Worm (Caenorhabditis elegans): Measurements from ENCODE around the gene F59B10.5.
A peak's percentile ranks its signal among the peaks of the same experiment; 100 is the strongest.

Gene F59B10.5

ce11 chrII:10551985-10552736, 28.7 kb upstream of the F59B10.5 start (continued):
- TF ChIP-seq sem-2 (GFP tag; optimal IDR thresholded peaks at IDR 0.05), result no peak

- TF ChIP-seq blmp-1 (tag; optimal IDR thresholded peaks at IDR 0.05) (no peak), bed-3 (GFP tag; optimal IDR thresholded peaks at IDR 0.05) (no peak), zip-8 (tag; optimal IDR thresholded peaks at IDR 0.05) (no peak), hlh-1 (tag; optimal IDR thresholded peaks at IDR 0.05) (no peak), ces-1 (GFP tag; optimal IDR thresholded peaks at IDR 0.05) (no peak), tbx-8 (GFP tag; optimal IDR thresholded peaks at IDR 0.05) (no peak), ztf-11 (tag; optimal IDR thresholded peaks at IDR 0.05) (no peak), mab-5 (tag; optimal IDR thresholded peaks at IDR 0.05) (no peak), lin-32 (GFP tag; optimal IDR thresholded peaks at IDR 0.05) (no peak), pha-4 (tag; optimal IDR thresholded peaks at IDR 0.05) (no peak), lin-13 (tag; optimal IDR thresholded peaks at IDR 0.05) (no peak), sem-2 (GFP tag; optimal IDR thresholded peaks at IDR 0.05) (no peak), M03D4.4 (tag; optimal IDR thresholded peaks at IDR 0.05) (no peak), nhr-12 (tag; optimal IDR thresholded peaks at IDR 0.05) (no peak), elt-1 (tag; optimal IDR thresholded peaks at IDR 0.05; ENCODE audit: borderline replicate concordance, insufficient read depth) (no peak)
Measured at ce11 chrII:10550872-10551647, 27.6 kb upstream of the F59B10.5 start.

- TF ChIP-seq lsy-2 (tag; optimal IDR thresholded peaks at IDR 0.05) (no peak), nhr-28 (tag; optimal IDR thresholded peaks at IDR 0.05) (no peak), ces-1 (GFP tag; optimal IDR thresholded peaks at IDR 0.05) (peak; percentile 13), drap-1 (GFP tag; optimal IDR thresholded peaks at IDR 0.05) (no peak)
Measured at ce11 chrII:10550173-10550572, 26.7 kb upstream of the F59B10.5 start.

ce11 chrII:10548778-10549671, 25.5 kb upstream of the F59B10.5 start:
- TF ChIP-seq lin-32 (GFP tag; optimal IDR thresholded peaks at IDR 0.05) (peak; percentile 32), nhr-237 (tag; optimal IDR thresholded peaks at IDR 0.05) (peak; percentile 55), drap-1 (GFP tag; optimal IDR thresholded peaks at IDR 0.05) (peak; percentile 11), ham-2 (GFP tag; optimal IDR thresholded peaks at IDR 0.05) (peak; percentile 74), unc-62 (GFP tag; optimal IDR thresholded peaks at IDR 0.05) (peak; percentile 65), snpc-4 (tag; optimal IDR thresholded peaks at IDR 0.05) (no peak), mep-1 (tag; optimal IDR thresholded peaks at IDR 0.05) (peak; percentile 57), nhr-28 (tag; optimal IDR thresholded peaks at IDR 0.05) (no peak), cnd-1 (tag; optimal IDR thresholded peaks at IDR 0.05) (peak; percentile 63), ztf-11 (tag; optimal IDR thresholded peaks at IDR 0.05) (peak; percentile 68), nhr-76 (tag; optimal IDR thresholded peaks at IDR 0.05) (no peak), M03D4.4 (tag; optimal IDR thresholded peaks at IDR 0.05) (no peak), sem-2 (GFP tag; optimal IDR thresholded peaks at IDR 0.05) (no peak), unc-120 (tag; optimal IDR thresholded peaks at IDR 0.05; ENCODE audit: poor library complexity, severe bottlenecking) (peak; percentile 71), hlh-1 (tag; optimal IDR thresholded peaks at IDR 0.05) (no peak), lin-13 (tag; optimal IDR thresholded peaks at IDR 0.05) (peak; percentile 67), mls-2 (tag; optimal IDR thresholded peaks at IDR 0.05) (peak; percentile 28), pha-4 (tag; optimal IDR thresholded peaks at IDR 0.05) (peak; percentile 85), nhr-2 (tag; optimal IDR thresholded peaks at IDR 0.05) (peak; percentile 99), lsy-2 (tag; optimal IDR thresholded peaks at IDR 0.05) (peak; percentile 30), sptf-1 (tag; optimal IDR thresholded peaks at IDR 0.05) (peak; percentile 68), mab-5 (tag; optimal IDR thresholded peaks at IDR 0.05) (no peak), tbx-8 (GFP tag; optimal IDR thresholded peaks at IDR 0.05) (no peak), elt-1 (tag; optimal IDR thresholded peaks at IDR 0.05; ENCODE audit: borderline replicate concordance, insufficient read depth) (no peak), bed-3 (GFP tag; optimal IDR thresholded peaks at IDR 0.05) (no peak), zip-8 (tag; optimal IDR thresholded peaks at IDR 0.05) (no peak), ceh-39 (tag; optimal IDR thresholded peaks at IDR 0.05) (peak; percentile 10), flh-1 (GFP tag; optimal IDR thresholded peaks at IDR 0.05) (peak; percentile 22), blmp-1 (tag; optimal IDR thresholded peaks at IDR 0.05) (no peak), unc-39 (tag; optimal IDR thresholded peaks at IDR 0.05) (no peak), ceh-43 (GFP tag; optimal IDR thresholded peaks at IDR 0.05) (no peak), elt-3 (tag; optimal IDR thresholded peaks at IDR 0.05) (no peak), ceh-83 (GFP tag; optimal IDR thresholded peaks at IDR 0.05) (no peak), ces-1 (GFP tag; optimal IDR thresholded peaks at IDR 0.05) (peak; percentile 70), nhr-12 (tag; optimal IDR thresholded peaks at IDR 0.05) (peak; percentile 42)
